Worm (Caenorhabditis elegans) whole organism, L4/young adult: ENCODE measurements around the gene C55B6.1.

Source experiments
- W03F9.2 ChIP-seq: fragments of 150-350 bp; optimal IDR thresholded peaks from 2 replicates; lab custom pipeline; 2014; ENCODE audit warnings: missing biosample characterization, missing genetic modification characterization
- dao-5 ChIP-seq: sonication (generic microtip); optimal IDR thresholded peaks from 2 replicates; lab custom pipeline; 2016; ENCODE audit warnings: missing genotype, missing genetic modification characterization, moderate library complexity, missing compliant biosample characterization

C55B6.1 gene

DNA sequence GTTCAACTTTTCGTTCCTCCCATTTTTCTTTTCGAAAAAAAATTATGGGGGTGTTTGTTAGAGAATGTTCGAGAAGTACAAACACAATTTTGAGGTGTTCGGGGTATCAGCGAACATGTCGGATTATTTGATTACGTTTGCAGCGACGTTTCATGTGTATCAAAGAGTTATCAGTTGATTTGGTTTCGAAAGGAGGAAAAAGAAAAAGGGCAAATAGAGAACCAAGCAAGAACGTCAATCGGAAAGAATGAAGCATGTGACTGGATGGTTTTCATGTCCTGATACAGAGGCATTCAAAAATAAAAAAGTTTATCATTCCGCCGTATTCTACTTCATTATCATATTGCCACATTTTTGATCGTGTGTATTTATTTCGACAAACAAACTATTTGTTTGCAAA lies 44.6 kb downstream of the C55B6.1 start:
- no peak for TF ChIP-seq dao-5
- peak; percentile 22 for TF ChIP-seq W03F9.2
